Fruit fly (Drosophila melanogaster) whole organism, embryonic: Measurements from ENCODE around the gene CG17230.

Source experiments
- Adf1 ChIP-seq: fragments of 200-800 bp; sonication (Bioruptor generic); IDR thresholded peaks from 2 replicates; pipeline ENCODE4 v1.3.6; 2022; ENCODE audit warnings: missing biosample characterization, missing genetic modification characterization
- Bgb ChIP-seq: fragments of 200-800 bp; sonication (Bioruptor generic); IDR thresholded peaks from 2 replicates; pipeline ENCODE4 v1.3.6; 2022; ENCODE audit warnings: missing biosample characterization, missing genetic modification characterization; ENCODE audit not compliant: partially characterized antibody
- Bteb2 ChIP-seq: fragments of 200-800 bp; sonication (Bioruptor generic); optimal IDR thresholded peaks from 2 replicates; lab custom pipeline; 2016; ENCODE audit warnings: missing biosample characterization, missing genetic modification characterization
- CG10321 ChIP-seq: fragments of 200-800 bp; sonication (Bioruptor generic); IDR thresholded peaks from 2 replicates; pipeline ENCODE4 v1.3.6; 2022; ENCODE audit warnings: missing biosample characterization, missing genetic modification characterization
- CG10543 ChIP-seq: fragments of 200-800 bp; sonication (Bioruptor generic); optimal IDR thresholded peaks from 3 replicates; lab custom pipeline; 2017; ENCODE audit warnings: missing biosample characterization, mild to moderate bottlenecking, missing genetic modification characterization, moderate library complexity
- CG10979 ChIP-seq: fragments of 200-800 bp; sonication (Bioruptor generic); optimal IDR thresholded peaks from 2 replicates; lab custom pipeline; 2018; ENCODE audit warnings: missing biosample characterization, mild to moderate bottlenecking, missing genetic modification characterization, moderate library complexity
- CG11723 ChIP-seq: fragments of 200-800 bp; sonication (Bioruptor generic); optimal IDR thresholded peaks from 2 replicates; lab custom pipeline; 2017; ENCODE audit warnings: missing biosample characterization, mild to moderate bottlenecking, missing genetic modification characterization
- CG12071 ChIP-seq: fragments of 200-800 bp; sonication (Bioruptor generic); optimal IDR thresholded peaks from 3 replicates; lab custom pipeline; 2018; ENCODE audit warnings: missing biosample characterization, mild to moderate bottlenecking, missing genetic modification characterization
- CG12236 ChIP-seq: fragments of 200-800 bp; sonication (Bioruptor generic); optimal IDR thresholded peaks from 2 replicates; lab custom pipeline; 2016; ENCODE audit warnings: missing biosample characterization, missing genetic modification characterization
- CG13123 ChIP-seq: fragments of 200-800 bp; sonication (Bioruptor generic); optimal IDR thresholded peaks from 2 replicates; lab custom pipeline; 2016; ENCODE audit warnings: missing biosample characterization, missing genetic modification characterization
- CG13424 ChIP-seq: fragments of 200-800 bp; sonication (Bioruptor generic); optimal IDR thresholded peaks from 2 replicates; lab custom pipeline; 2019; ENCODE audit warnings: missing biosample characterization, mild to moderate bottlenecking, missing genetic modification characterization, moderate library complexity
- CG13775 ChIP-seq: fragments of 200-800 bp; sonication (Bioruptor generic); optimal IDR thresholded peaks from 3 replicates; lab custom pipeline; 2017; ENCODE audit warnings: missing biosample characterization, mild to moderate bottlenecking, missing genetic modification characterization
- CG14050 ChIP-seq: fragments of 200-800 bp; sonication (Bioruptor generic); IDR thresholded peaks from 3 replicates; pipeline ENCODE4 v1.3.6; 2022; ENCODE audit warnings: missing biosample characterization, missing genetic modification characterization
- CG14710 ChIP-seq: fragments of 200-800 bp; sonication (Bioruptor generic); optimal IDR thresholded peaks from 3 replicates; lab custom pipeline; 2019; ENCODE audit warnings: missing biosample characterization, mild to moderate bottlenecking, missing genetic modification characterization, moderate library complexity
- CG15269 ChIP-seq: fragments of 200-800 bp; sonication (Bioruptor generic); optimal IDR thresholded peaks from 2 replicates; lab custom pipeline; 2018; ENCODE audit warnings: missing biosample characterization, mild to moderate bottlenecking, missing genetic modification characterization, moderate library complexity
- CG16863 ChIP-seq: fragments of 200-800 bp; sonication (Bioruptor generic); optimal IDR thresholded peaks from 3 replicates; lab custom pipeline; 2016; ENCODE audit warnings: missing biosample characterization, missing genetic modification characterization
- CG18011 ChIP-seq: fragments of 200-800 bp; sonication (Bioruptor generic); optimal IDR thresholded peaks from 2 replicates; lab custom pipeline; 2017; ENCODE audit warnings: missing biosample characterization, missing genetic modification characterization, mild to moderate bottlenecking, moderate library complexity, missing genotype
- CG18262 ChIP-seq: fragments of 200-800 bp; optimal IDR thresholded peaks from 3 replicates; lab custom pipeline; 2019; ENCODE audit warnings: missing biosample characterization, mild to moderate bottlenecking, missing genetic modification characterization, moderate library complexity
- CG30403 ChIP-seq: fragments of 200-800 bp; sonication (Bioruptor generic); optimal IDR thresholded peaks from 3 replicates; lab custom pipeline; 2016; ENCODE audit warnings: missing biosample characterization, missing genetic modification characterization
- CG30431 ChIP-seq: fragments of 200-800 bp; sonication (Bioruptor generic); optimal IDR thresholded peaks from 2 replicates; lab custom pipeline; 2017; ENCODE audit warnings: missing biosample characterization, missing genetic modification characterization
- CG31224 ChIP-seq: fragments of 200-800 bp; sonication (Bioruptor generic); IDR thresholded peaks from 2 replicates; pipeline ENCODE4 v1.3.6; 2022; ENCODE audit warnings: missing biosample characterization, missing genetic modification characterization
- CG4282 ChIP-seq: fragments of 200-800 bp; sonication (Bioruptor generic); optimal IDR thresholded peaks from 2 replicates; lab custom pipeline; 2016; ENCODE audit warnings: missing biosample characterization, missing genetic modification characterization
- CG6689 ChIP-seq: fragments of 200-800 bp; sonication (Bioruptor generic); IDR thresholded peaks from 2 replicates; pipeline ENCODE4 v1.3.6; 2022; ENCODE audit warnings: missing biosample characterization, missing genetic modification characterization
- CG7987 ChIP-seq: fragments of 200-800 bp; sonication (Bioruptor generic); optimal IDR thresholded peaks from 2 replicates; lab custom pipeline; 2018; ENCODE audit warnings: missing biosample characterization, mild to moderate bottlenecking, missing genetic modification characterization, moderate library complexity
- CG9609 ChIP-seq: fragments of 200-800 bp; sonication (Bioruptor generic); optimal IDR thresholded peaks from 3 replicates; lab custom pipeline; 2016; ENCODE audit warnings: missing biosample characterization, missing genetic modification characterization
- CHES-1-like ChIP-seq: fragments of 200-800 bp; sonication (Bioruptor generic); optimal IDR thresholded peaks from 2 replicates; lab custom pipeline; 2016; ENCODE audit warnings: missing biosample characterization, missing genetic modification characterization
- D ChIP-seq, 2 experiments: fragments of 200-800 bp in 1 of 2; fragments of >200 bp in 1 of 2; sonication (Bioruptor generic) in 1 of 2; optimal IDR thresholded peaks; 2 replicates in 1 of 2; 3 replicates in 1 of 2; lab custom pipeline; 2017; ENCODE audit warnings: mild to moderate bottlenecking in 1 of 2, missing biosample characterization in 1 of 2, missing genetic modification characterization in 1 of 2, missing genetic modification reagents in 1 of 2
- Dad ChIP-seq: fragments of 200-800 bp; sonication (Bioruptor generic); optimal IDR thresholded peaks from 3 replicates; lab custom pipeline; 2016; ENCODE audit warnings: missing biosample characterization, missing genetic modification characterization
- HHEX ChIP-seq: fragments of 200-800 bp; sonication (Bioruptor generic); optimal IDR thresholded peaks from 3 replicates; lab custom pipeline; 2017; ENCODE audit warnings: missing biosample characterization, mild to moderate bottlenecking, missing genetic modification characterization, missing genetic modification reagents
- HLH54F ChIP-seq: fragments of 200-800 bp; sonication (Bioruptor generic); optimal IDR thresholded peaks from 3 replicates; lab custom pipeline; 2016; ENCODE audit warnings: missing biosample characterization, missing genetic modification characterization
- Hr51 ChIP-seq, 2 experiments: fragments of 200-800 bp; sonication (Bioruptor generic); optimal IDR thresholded peaks; 2 replicates in 1 of 2; 3 replicates in 1 of 2; lab custom pipeline; 2016 to 2018; ENCODE audit warnings: missing biosample characterization in 2 of 2, missing genetic modification characterization in 2 of 2, mild to moderate bottlenecking in 1 of 2, moderate library complexity in 1 of 2
- Max ChIP-seq: fragments of 200-800 bp; sonication (Bioruptor generic); optimal IDR thresholded peaks from 2 replicates; lab custom pipeline; 2016; ENCODE audit warnings: missing biosample characterization, mild to moderate bottlenecking, missing genetic modification characterization
- NK7.1 ChIP-seq: fragments of 200-800 bp; sonication (Bioruptor generic); optimal IDR thresholded peaks from 3 replicates; lab custom pipeline; 2016; ENCODE audit warnings: missing biosample characterization, missing genetic modification characterization
- Nf-YC ChIP-seq: fragments of 200-800 bp; optimal IDR thresholded peaks from 3 replicates; lab custom pipeline; 2019; ENCODE audit warnings: missing biosample characterization, mild to moderate bottlenecking, missing genetic modification characterization, moderate library complexity
- Ravus ChIP-seq: fragments of 200-800 bp; sonication (Bioruptor generic); IDR thresholded peaks from 2 replicates; pipeline ENCODE4 v1.3.6; 2022; ENCODE audit warnings: missing biosample characterization, missing genetic modification characterization
- Side ChIP-seq: fragments of 200-800 bp; sonication (Bioruptor generic); optimal IDR thresholded peaks from 2 replicates; lab custom pipeline; 2016; ENCODE audit warnings: missing biosample characterization, missing genetic modification characterization
- Vsx1 ChIP-seq: fragments of 200-800 bp; sonication (Bioruptor generic); optimal IDR thresholded peaks from 2 replicates; lab custom pipeline; 2017; ENCODE audit warnings: missing biosample characterization, mild to moderate bottlenecking, missing genetic modification characterization, missing genetic modification reagents
- ase ChIP-seq: fragments of 200-800 bp; sonication (Bioruptor generic); IDR thresholded peaks from 3 replicates; pipeline ENCODE4 v1.3.6; 2022; ENCODE audit warnings: missing biosample characterization, missing genetic modification characterization
- ewg ChIP-seq: fragments of 200-800 bp; sonication (Bioruptor generic); optimal IDR thresholded peaks from 3 replicates; lab custom pipeline; 2017; ENCODE audit warnings: mild to moderate bottlenecking, missing biosample characterization, missing genetic modification reagents, missing genetic modification characterization
- grau ChIP-seq: fragments of 200-800 bp; optimal IDR thresholded peaks from 3 replicates; lab custom pipeline; 2019; ENCODE audit warnings: missing biosample characterization, mild to moderate bottlenecking, missing genetic modification characterization, moderate library complexity
- ham ChIP-seq: fragments of 200-800 bp; sonication (Bioruptor generic); IDR thresholded peaks from 2 replicates; pipeline ENCODE4 v1.3.6; 2022; ENCODE audit warnings: missing biosample characterization, missing genetic modification characterization
- her ChIP-seq: fragments of 200-800 bp; sonication (Bioruptor generic); optimal IDR thresholded peaks from 2 replicates; lab custom pipeline; 2016; ENCODE audit warnings: missing biosample characterization, missing genetic modification characterization
- jigr1 ChIP-seq: fragments of 200-800 bp; sonication (Bioruptor generic); IDR thresholded peaks from 3 replicates; pipeline ENCODE4 v1.3.6; 2022; ENCODE audit warnings: missing biosample characterization, missing genetic modification characterization
- nmo ChIP-seq: fragments of 200-800 bp; sonication (Bioruptor generic); optimal IDR thresholded peaks from 2 replicates; lab custom pipeline; 2018; ENCODE audit warnings: missing biosample characterization, mild to moderate bottlenecking, missing genetic modification characterization, moderate library complexity
- nom ChIP-seq: fragments of 200-800 bp; sonication (Bioruptor generic); optimal IDR thresholded peaks from 2 replicates; lab custom pipeline; 2017; ENCODE audit warnings: missing biosample characterization, missing genetic modification characterization, mild to moderate bottlenecking, moderate library complexity, missing genetic modification reagents
- peb ChIP-seq: fragments of 200-800 bp; sonication (Bioruptor generic); IDR thresholded peaks from 2 replicates; pipeline ENCODE4 v1.3.6; 2022; ENCODE audit warnings: missing biosample characterization, missing genetic modification characterization
- ro ChIP-seq: fragments of 200-800 bp; sonication (Bioruptor generic); IDR thresholded peaks from 2 replicates; pipeline ENCODE4 v1.3.6; 2022; ENCODE audit warnings: missing biosample characterization, missing genetic modification characterization
- slou ChIP-seq: fragments of 200-800 bp; sonication (Bioruptor generic); optimal IDR thresholded peaks from 3 replicates; lab custom pipeline; 2016; ENCODE audit warnings: missing biosample characterization, missing genetic modification characterization

Gene CG17230

dm6 chr3R:11458022-11458850 lies 20.7 kb downstream of the CG17230 start:
- TF ChIP-seq CG6689, result peak; percentile 75
- peak; percentile 70 for TF ChIP-seq HHEX
- peak; percentile 53 for TF ChIP-seq nmo (GFP tag; lab: Kevin White, UChicago)
- peak; percentile 67 for TF ChIP-seq CG12071 (GFP tag; lab: Kevin White, UChicago)
- peak; percentile 48 to 53 for TF ChIP-seq Hr51 (GFP tag; optimal IDR thresholded peaks at IDR 0.05; lab: Kevin White, UChicago)
- TF ChIP-seq nom (GFP tag; lab: Kevin White, UChicago), result no peak
- no peak for TF ChIP-seq CG10321 (GFP tag; lab: Robert Waterston, UW)
- TF ChIP-seq CG31224 (GFP tag; lab: Robert Waterston, UW), result peak; percentile 68; the same call in 1 of the 2 replicates
- TF ChIP-seq CG13123 (GFP tag; lab: Kevin White, UChicago), result no peak
- peak; percentile 22 for TF ChIP-seq NK7.1 (GFP tag; lab: Kevin White, UChicago)
- TF ChIP-seq CG4282 (GFP tag; lab: Kevin White, UChicago), result no peak
- TF ChIP-seq HLH54F, result peak; percentile 68
- TF ChIP-seq Adf1, result peak; percentile 98
- peak; percentile 49 for TF ChIP-seq CG13424 (tag; lab: Kevin White, UChicago)
- TF ChIP-seq CG12236, result peak; percentile 17
- TF ChIP-seq CG15269 (tag; lab: Kevin White, UChicago), result peak; percentile 72
- TF ChIP-seq Side (GFP tag; lab: Kevin White, UChicago), result peak; percentile 35
- TF ChIP-seq Vsx1, result peak; percentile 38
- no peak for TF ChIP-seq Nf-YC (tag; lab: Kevin White, UChicago)
- TF ChIP-seq Ravus, result peak; percentile 41
- TF ChIP-seq CG14710 (tag; lab: Kevin White, UChicago), result peak; percentile 18
- no peak for TF ChIP-seq CG10543 (GFP tag; lab: Kevin White, UChicago)
- TF ChIP-seq CG11723 (GFP tag; lab: Kevin White, UChicago), result no peak
- TF ChIP-seq D (optimal IDR thresholded peaks at IDR 0.05; lab: Kevin White, UChicago), result no peak
- peak; percentile 24 for TF ChIP-seq D (GFP tag; optimal IDR thresholded peaks at IDR 0.05; lab: Kevin White, UChicago)
- TF ChIP-seq Dad (GFP tag; lab: Kevin White, UChicago), result no peak
- no peak for TF ChIP-seq slou (GFP tag; lab: Kevin White, UChicago)
- 0 out of 2 replicates have a peak, but pooled peaks have one; percentile 49 for TF ChIP-seq ro (GFP tag; lab: Robert Waterston, UW)
- peak; percentile 52; the same call in 1 of the 3 replicates for TF ChIP-seq CG14050 (GFP tag; lab: Robert Waterston, UW)
- TF ChIP-seq grau (tag; lab: Kevin White, UChicago), result peak; percentile 72
- peak; percentile 37 for TF ChIP-seq CG18011 (GFP tag; lab: Kevin White, UChicago)
- peak; percentile 69; the same call in 2 of the 3 replicates for TF ChIP-seq ase
- TF ChIP-seq CG13775, result peak; percentile 55
- peak; percentile 28 for TF ChIP-seq Bteb2 (GFP tag; lab: Kevin White, UChicago)
- TF ChIP-seq CG7987 (GFP tag; lab: Kevin White, UChicago), result peak; percentile 49
- TF ChIP-seq CG18262 (tag; lab: Kevin White, UChicago), result peak; percentile 39
- peak; percentile 61 for TF ChIP-seq CG16863 (GFP tag; lab: Kevin White, UChicago)
- peak; percentile 64 for TF ChIP-seq CG9609 (GFP tag; lab: Kevin White, UChicago)
- TF ChIP-seq CG30431, result peak; percentile 55
- peak; percentile 31; the same call in 1 of the 2 replicates for TF ChIP-seq peb (GFP tag; lab: Robert Waterston, UW)
- TF ChIP-seq CHES-1-like, result peak; percentile 48
- peak; percentile 26 for TF ChIP-seq ewg
- TF ChIP-seq jigr1 (GFP tag; lab: Robert Waterston, UW), result no peak
- peak; percentile 64 for TF ChIP-seq CG30403
- TF ChIP-seq CG10979 (tag; lab: Kevin White, UChicago), result peak; percentile 46
- peak; percentile 69; the same call in 1 of the 2 replicates for TF ChIP-seq ham (GFP tag; lab: Robert Waterston, UW)
- TF ChIP-seq her (GFP tag; lab: Kevin White, UChicago), result peak; percentile 57
- peak; percentile 4 for TF ChIP-seq Max (GFP tag; lab: Kevin White, UChicago)
- TF ChIP-seq Bgb (GFP tag; lab: Robert Waterston, UW), result no peak
